Worm (Caenorhabditis elegans): ENCODE results near the gene F53F4.7.

DNA sequence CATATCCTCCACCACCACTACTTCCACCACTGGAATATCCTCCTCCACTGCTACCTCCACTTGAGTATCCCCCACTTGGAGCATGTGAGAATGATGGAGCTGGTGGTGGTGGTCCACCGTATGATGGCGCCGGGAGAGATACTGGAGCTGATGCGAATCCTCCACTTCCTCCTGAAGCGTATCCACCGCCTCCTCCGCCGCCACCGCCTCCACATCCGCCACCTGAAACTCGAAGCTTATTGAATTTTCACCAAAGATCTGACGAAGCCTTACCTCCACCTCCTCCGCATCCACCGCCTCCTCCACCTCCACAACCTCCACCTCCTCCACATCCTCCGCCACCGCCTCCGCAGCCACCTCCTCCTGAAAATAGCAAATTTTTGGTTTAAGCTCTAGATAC lies 51.0 kb downstream of the F53F4.7 start:
- TF ChIP-seq lin-14 (GFP tag; optimal IDR thresholded peaks at IDR 0.05) (no peak), rnt-1 (tag; optimal IDR thresholded peaks at IDR 0.05) (no peak), skn-1 (tag; optimal IDR thresholded peaks at IDR 0.05) (no peak), efl-1 (optimal IDR thresholded peaks at IDR 0.05) (no peak), efl-1 (GFP tag; optimal IDR thresholded peaks at IDR 0.05 in 1 of 2) (peak in 1 of 2 experiments; percentile 36), lir-3 (tag; optimal IDR thresholded peaks at IDR 0.05; ENCODE audit: poor library complexity) (no peak), nhr-11 (tag; optimal IDR thresholded peaks at IDR 0.05) (no peak), xbp-1 (tag; optimal IDR thresholded peaks at IDR 0.05) (no peak), ama-1 (optimal IDR thresholded peaks at IDR 0.05) (no peak), snpc-4 (tag; optimal IDR thresholded peaks at IDR 0.05) (no peak), hpl-2 (GFP tag; optimal IDR thresholded peaks at IDR 0.05) (no peak), egl-27 (tag; optimal IDR thresholded peaks at IDR 0.05) (no peak), zag-1 (tag; optimal IDR thresholded peaks at IDR 0.05) (no peak)

All from whole organism, L1 larva.